Fruit fly (Drosophila melanogaster) whole organism, pupa: ENCODE results near the gene inaF-C.

Experiments used
- CG10348 ChIP-seq: fragments of 200-800 bp; sonication (Bioruptor generic); IDR thresholded peaks from 2 replicates; pipeline ENCODE4 v1.3.6; 2022; ENCODE audit warnings: missing biosample characterization, missing genetic modification characterization
- CG12605 ChIP-seq: fragments of 200-800 bp; sonication (Bioruptor generic); IDR thresholded peaks from 2 replicates; pipeline ENCODE4 v1.3.6; 2022; ENCODE audit warnings: missing biosample characterization, missing genetic modification characterization
- CG13204 ChIP-seq: fragments of 200-800 bp; sonication (Bioruptor generic); optimal IDR thresholded peaks from 2 replicates; lab custom pipeline; 2018; ENCODE audit warnings: missing biosample characterization, mild to moderate bottlenecking, missing genetic modification characterization, moderate library complexity
- CG14655 ChIP-seq: fragments of 200-800 bp; sonication (Bioruptor generic); optimal IDR thresholded peaks from 3 replicates; lab custom pipeline; 2017; ENCODE audit warnings: mild to moderate bottlenecking, missing biosample characterization, missing genetic modification reagents, missing genetic modification characterization
- CG15710 ChIP-seq: fragments of 200-800 bp; sonication (Bioruptor generic); optimal IDR thresholded peaks from 2 replicates; lab custom pipeline; 2018; ENCODE audit warnings: missing biosample characterization, mild to moderate bottlenecking, missing genetic modification characterization, moderate library complexity
- CG17806 ChIP-seq: fragments of 200-800 bp; sonication (Bioruptor generic); optimal IDR thresholded peaks from 2 replicates; lab custom pipeline; 2018; ENCODE audit warnings: missing biosample characterization, mild to moderate bottlenecking, missing genetic modification characterization, moderate library complexity
- CG32121 ChIP-seq: fragments of 200-800 bp; sonication (Bioruptor generic); IDR thresholded peaks from 2 replicates; pipeline ENCODE4 v1.3.6; 2022; ENCODE audit warnings: missing biosample characterization, missing genetic modification characterization
- CG34367 ChIP-seq: fragments of 200-800 bp; sonication (Bioruptor generic); optimal IDR thresholded peaks from 2 replicates; lab custom pipeline; 2018; ENCODE audit warnings: missing biosample characterization, mild to moderate bottlenecking, missing genetic modification characterization
- CG4496 ChIP-seq: fragments of 200-800 bp; sonication (Bioruptor generic); IDR thresholded peaks from 3 replicates; pipeline ENCODE4 v1.3.6; 2022; ENCODE audit warnings: missing biosample characterization, missing genetic modification characterization
- CG8159 ChIP-seq: fragments of 200-800 bp; sonication (Bioruptor generic); optimal IDR thresholded peaks from 3 replicates; lab custom pipeline; 2018; ENCODE audit warnings: missing biosample characterization, mild to moderate bottlenecking, missing genetic modification characterization, moderate library complexity
- CG8301 ChIP-seq: fragments of 200-800 bp; sonication (Bioruptor generic); optimal IDR thresholded peaks from 2 replicates; lab custom pipeline; 2018; ENCODE audit warnings: missing biosample characterization, mild to moderate bottlenecking, missing genetic modification characterization
- CG9948 ChIP-seq: fragments of 200-800 bp; sonication (Bioruptor generic); optimal IDR thresholded peaks from 2 replicates; lab custom pipeline; 2018; ENCODE audit warnings: missing biosample characterization, mild to moderate bottlenecking, missing genetic modification characterization, moderate library complexity
- D1 ChIP-seq: fragments of 200-800 bp; sonication (Bioruptor generic); optimal IDR thresholded peaks from 2 replicates; lab custom pipeline; 2018; ENCODE audit warnings: missing biosample characterization, mild to moderate bottlenecking, missing genetic modification characterization, moderate library complexity
- EcR ChIP-seq: fragments of 200-800 bp; sonication (Bioruptor generic); optimal IDR thresholded peaks from 3 replicates; lab custom pipeline; 2019; ENCODE audit warnings: missing biosample characterization, missing genetic modification characterization, mild to moderate bottlenecking, moderate library complexity, missing genetic modification reagents
- Ets98B ChIP-seq: fragments of 200-800 bp; sonication (Bioruptor generic); IDR thresholded peaks from 2 replicates; pipeline ENCODE4 v1.3.6; 2022; ENCODE audit warnings: missing biosample characterization, missing genetic modification characterization
- Pif1A ChIP-seq: fragments of 200-800 bp; sonication (Bioruptor generic); optimal IDR thresholded peaks from 3 replicates; lab custom pipeline; 2016; ENCODE audit warnings: missing biosample characterization, missing genetic modification characterization
- Pif1B ChIP-seq: fragments of 200-800 bp; sonication (Bioruptor generic); optimal IDR thresholded peaks from 3 replicates; lab custom pipeline; 2016; ENCODE audit warnings: missing biosample characterization, missing genetic modification characterization
- Snoo ChIP-seq: fragments of 200-800 bp; sonication (Bioruptor generic); optimal IDR thresholded peaks from 3 replicates; lab custom pipeline; 2017; ENCODE audit warnings: missing biosample characterization, mild to moderate bottlenecking, missing genetic modification characterization, inconsistent platforms
- fd96Ca ChIP-seq: fragments of 200-800 bp; sonication (Bioruptor generic); IDR thresholded peaks from 3 replicates; pipeline ENCODE4 v1.3.6; 2022; ENCODE audit warnings: missing biosample characterization, missing genetic modification characterization
- gl ChIP-seq: fragments of 200-800 bp; sonication (Bioruptor generic); optimal IDR thresholded peaks from 2 replicates; lab custom pipeline; 2018; ENCODE audit warnings: missing biosample characterization, mild to moderate bottlenecking, missing genetic modification characterization
- rn ChIP-seq: fragments of 200-800 bp; sonication (Bioruptor generic); IDR thresholded peaks from 2 replicates; pipeline ENCODE4 v1.3.6; 2022; ENCODE audit warnings: missing biosample characterization, missing genetic modification characterization

The inaF-C gene

DNA sequence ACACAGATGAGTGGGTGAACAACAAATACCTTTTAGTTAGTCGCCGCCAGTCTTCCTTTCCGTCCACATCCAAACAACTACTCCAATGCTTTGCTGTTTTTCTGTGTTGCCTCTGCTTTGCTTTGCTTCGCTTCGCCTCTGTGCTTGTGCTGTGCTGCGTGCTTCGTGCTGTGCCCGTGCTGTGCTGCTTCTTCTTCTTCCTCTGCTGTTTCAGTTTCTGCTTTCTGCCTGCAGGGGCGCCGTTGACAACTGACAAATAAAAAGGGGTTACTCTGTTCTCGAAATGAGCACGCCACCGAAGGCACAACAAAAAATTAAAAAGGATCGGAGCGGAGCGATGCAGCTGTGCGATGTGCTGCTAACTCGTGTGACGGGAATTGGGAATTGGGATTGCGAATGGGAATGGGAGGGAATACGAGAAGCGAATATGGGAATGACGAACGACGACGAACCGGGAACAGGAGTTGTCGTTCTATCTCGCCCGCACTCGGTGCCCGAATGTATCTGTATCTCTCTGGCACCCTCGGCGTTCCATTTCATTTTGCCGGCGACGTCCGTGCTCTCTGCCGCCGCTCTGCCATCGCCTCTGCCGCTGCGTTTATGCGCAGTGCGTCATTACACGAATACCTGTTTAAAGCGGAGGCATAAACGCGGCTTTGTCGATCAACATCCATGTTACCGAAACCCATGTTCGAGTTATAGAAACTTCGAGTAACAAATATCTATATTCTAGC lies 16.9 kb downstream of the inaF-C start:
- TF ChIP-seq Pif1A (GFP tag; lab: Kevin White, UChicago) (peak; percentile 3), fd96Ca (GFP tag; lab: Robert Waterston, UW) (peak; percentile 74), rn (GFP tag; lab: Robert Waterston, UW) (peak; percentile 38; the same call in 1 of the 2 replicates), CG8159 (no peak), CG15710 (tag; lab: Kevin White, UChicago) (no peak), CG34367 (tag; lab: Kevin White, UChicago) (no peak), CG32121 (peak; percentile 66), Pif1B (GFP tag; lab: Kevin White, UChicago) (peak; percentile 59), D1 (tag; lab: Kevin White, UChicago) (no peak), EcR (no peak), gl (tag; lab: Kevin White, UChicago) (no peak), CG14655 (GFP tag; lab: Kevin White, UChicago) (no peak), CG17806 (tag; lab: Kevin White, UChicago) (peak; percentile 37), Ets98B (GFP tag; lab: Robert Waterston, UW) (peak; percentile 75), Snoo (tag; lab: Kevin White, UChicago) (no peak), CG8301 (tag; lab: Kevin White, UChicago) (no peak), CG10348 (GFP tag; lab: Robert Waterston, UW) (no peak; the same call in 1 of the 2 replicates), CG9948 (tag; lab: Kevin White, UChicago) (no peak), CG13204 (GFP tag; lab: Kevin White, UChicago) (peak; percentile 8), CG12605 (no peak; the same call in 1 of the 2 replicates), CG4496 (GFP tag; lab: Robert Waterston, UW) (peak; percentile 86; the same call in 2 of the 3 replicates)

DNA sequence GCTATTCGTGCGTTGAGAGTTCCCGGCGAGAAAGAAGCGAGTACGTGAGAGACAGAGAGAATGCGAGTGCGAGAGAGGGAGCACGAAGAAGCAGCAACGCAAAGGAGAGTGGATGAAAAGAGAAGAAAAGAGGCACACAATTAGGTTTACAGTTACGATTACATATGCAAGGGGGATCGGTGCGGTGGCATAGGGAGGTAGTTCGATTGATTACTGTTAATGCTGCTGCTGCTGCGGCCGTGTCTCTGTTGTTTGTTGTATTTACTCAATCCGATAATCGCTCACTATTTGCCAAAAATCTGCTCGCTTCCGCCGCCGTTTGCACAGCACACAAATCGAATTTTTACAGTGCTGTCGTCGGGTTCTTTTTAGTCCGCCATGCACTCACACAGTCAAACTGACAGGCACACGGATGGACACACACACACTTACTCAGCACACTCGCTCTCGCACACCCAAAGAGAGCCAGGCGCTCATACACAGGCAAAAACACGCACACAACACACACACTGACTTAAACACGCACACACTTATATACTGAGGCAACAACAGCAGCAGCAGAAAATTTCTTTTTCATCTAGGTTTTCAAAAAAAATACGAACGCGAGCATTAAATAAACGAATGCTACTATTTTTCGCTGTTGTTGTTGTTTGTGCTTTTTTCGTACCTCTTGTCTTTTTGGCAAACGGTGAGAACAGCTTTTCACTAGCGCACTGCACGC lies 17.6 kb downstream of the inaF-C start:
- peak; percentile 27 for TF ChIP-seq CG15710 (tag; lab: Kevin White, UChicago)
- peak; percentile 22 for TF ChIP-seq CG8301 (tag; lab: Kevin White, UChicago)
- peak; percentile 59; the same call in 1 of the 3 replicates for TF ChIP-seq CG4496 (GFP tag; lab: Robert Waterston, UW)
- no peak for TF ChIP-seq Pif1B (GFP tag; lab: Kevin White, UChicago)
- TF ChIP-seq D1 (tag; lab: Kevin White, UChicago), result no peak
- peak; percentile 55; the same call in 1 of the 3 replicates for TF ChIP-seq fd96Ca (GFP tag; lab: Robert Waterston, UW)
- no peak for TF ChIP-seq CG10348 (GFP tag; lab: Robert Waterston, UW)
- peak; percentile 35 for TF ChIP-seq CG8159
- peak; percentile 40 for TF ChIP-seq CG13204 (GFP tag; lab: Kevin White, UChicago)
- peak; percentile 18 for TF ChIP-seq CG34367 (tag; lab: Kevin White, UChicago)
- peak; percentile 59 for TF ChIP-seq CG14655 (GFP tag; lab: Kevin White, UChicago)
- TF ChIP-seq gl (tag; lab: Kevin White, UChicago), result peak; percentile 8
- peak; percentile 0 for TF ChIP-seq EcR

DNA sequence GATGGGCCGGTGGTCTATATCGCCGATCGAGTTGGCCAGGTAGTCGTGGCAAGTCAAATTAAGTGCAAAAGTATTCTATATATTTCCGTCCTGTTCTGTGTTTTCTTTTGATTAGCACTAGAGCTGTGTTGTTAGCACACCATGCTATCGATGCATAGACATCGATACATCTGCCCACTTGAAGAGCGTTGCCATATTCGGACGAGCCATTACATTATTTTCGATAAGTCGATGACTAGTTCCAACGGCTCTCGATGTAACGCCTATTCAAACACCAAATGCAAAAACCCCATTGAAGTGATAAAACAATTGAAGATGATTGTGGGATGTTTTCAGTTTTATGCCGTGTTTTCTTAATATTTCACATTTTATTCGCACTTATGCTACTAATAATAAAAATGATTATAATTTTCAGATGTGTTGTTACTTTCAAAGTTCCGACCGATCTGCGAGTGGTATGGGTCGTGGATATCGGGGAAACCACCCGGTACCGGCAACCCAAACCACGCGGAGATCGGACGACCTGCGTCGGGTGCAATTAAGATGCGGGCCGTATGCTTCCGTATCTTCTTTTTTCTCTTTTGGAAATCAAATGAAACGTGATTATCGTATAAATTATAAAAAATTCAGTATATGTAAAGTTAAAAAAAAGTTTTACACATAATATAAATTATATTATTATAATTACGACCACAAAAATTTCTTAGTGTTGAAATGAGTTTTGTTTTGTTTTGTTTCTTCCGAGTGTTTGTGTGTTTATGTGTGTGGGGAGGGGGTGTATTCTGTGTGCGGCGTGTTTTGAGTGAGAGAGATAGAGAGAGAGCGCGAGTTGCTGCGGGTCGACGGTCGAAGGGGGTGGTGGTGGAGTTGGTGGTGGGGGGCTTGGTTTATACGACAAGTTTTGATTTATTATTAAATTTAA lies 21.5 kb downstream of the inaF-C start, which contains the start of gene FucT6:
TSS of gene FucT6 (minus strand) at position 153 of the 922 bp plus-strand sequence.
- TF ChIP-seq Pif1A (GFP tag; lab: Kevin White, UChicago) (peak; percentile 39), CG9948 (tag; lab: Kevin White, UChicago) (peak; percentile 1), CG8159 (peak; percentile 13), CG32121 (peak; percentile 73), CG4496 (GFP tag; lab: Robert Waterston, UW) (peak; percentile 74; the same call in 2 of the 3 replicates), CG8301 (tag; lab: Kevin White, UChicago) (peak; percentile 16), CG14655 (GFP tag; lab: Kevin White, UChicago) (no peak), CG17806 (tag; lab: Kevin White, UChicago) (no peak), EcR (peak; percentile 4), CG10348 (GFP tag; lab: Robert Waterston, UW) (no peak), CG15710 (tag; lab: Kevin White, UChicago) (peak; percentile 7), rn (GFP tag; lab: Robert Waterston, UW) (no peak), Snoo (tag; lab: Kevin White, UChicago) (no peak), Ets98B (GFP tag; lab: Robert Waterston, UW) (peak; percentile 69), CG12605 (peak; percentile 55), Pif1B (GFP tag; lab: Kevin White, UChicago) (peak; percentile 15), CG13204 (GFP tag; lab: Kevin White, UChicago) (peak; percentile 27), fd96Ca (GFP tag; lab: Robert Waterston, UW) (peak; percentile 59; the same call in 1 of the 3 replicates)

DNA sequence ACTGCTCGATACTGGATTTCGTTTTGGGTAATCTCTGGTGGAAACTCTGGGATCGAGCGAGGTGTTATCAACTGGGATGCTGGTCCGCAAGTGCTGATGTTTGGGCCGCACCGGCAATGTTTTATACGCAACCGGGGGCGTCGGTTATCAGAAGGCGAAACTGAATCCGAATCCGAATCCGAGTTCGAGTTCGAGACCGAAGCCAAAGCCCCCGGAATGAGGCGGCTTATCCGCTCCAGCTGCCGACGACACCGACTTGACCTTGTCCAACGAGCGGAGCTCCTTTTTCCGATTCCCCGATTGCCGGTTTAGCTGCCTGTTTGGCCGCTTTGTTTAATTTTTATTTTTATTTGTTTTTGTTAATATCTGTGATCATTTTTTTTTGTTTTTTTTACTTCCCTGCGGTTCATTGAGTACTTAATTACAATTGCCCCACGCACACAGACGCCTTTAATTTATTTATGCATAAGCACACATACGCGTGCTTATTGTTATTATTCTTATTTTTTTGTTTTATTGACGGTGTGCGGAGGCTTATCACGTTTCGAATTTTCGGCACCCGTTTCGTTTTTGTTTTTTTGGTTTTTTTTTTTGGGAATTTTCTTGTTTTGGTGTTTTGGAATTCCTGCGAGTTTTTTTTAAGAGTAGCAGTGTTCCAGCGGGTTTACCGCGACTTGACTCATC lies 26.5 kb downstream of the inaF-C start, which contains the start of gene CG2444:
TSS of gene CG2444 (minus strand) at position 372 of the 684 bp plus-strand sequence.
- peak; percentile 26 for TF ChIP-seq Snoo (tag; lab: Kevin White, UChicago)
- no peak for TF ChIP-seq CG17806 (tag; lab: Kevin White, UChicago)
- TF ChIP-seq EcR, result peak; percentile 28
- no peak for TF ChIP-seq CG4496 (GFP tag; lab: Robert Waterston, UW)
- no peak for TF ChIP-seq CG32121
- TF ChIP-seq gl (tag; lab: Kevin White, UChicago), result no peak
- no peak for TF ChIP-seq CG10348 (GFP tag; lab: Robert Waterston, UW)
- TF ChIP-seq, all 21 proteins: peak for 2
